Worm (Caenorhabditis elegans) whole organism, midembryonic: ENCODE results near the gene sru-4.

Experiments used
- cog-1 ChIP-seq: sonication (generic microtip); optimal IDR thresholded peaks from 2 replicates; lab custom pipeline; 2016; ENCODE audit warnings: missing genetic modification characterization, missing compliant biosample characterization
- flt-1 ChIP-seq: fragments of 200-800 bp; sonication (Bioruptor generic); IDR thresholded peaks from 2 replicates; pipeline ENCODE4 v1.3.6; 2022; ENCODE audit warnings: missing genetic modification characterization, missing compliant biosample characterization
- klf-2 ChIP-seq: fragments of 200-800 bp; sonication (Bioruptor generic); conservative IDR thresholded peaks from 2 replicates; pipeline ENCODE4 v1.3.6; 2022; ENCODE audit warnings: missing genetic modification reagents, missing genetic modification characterization, missing compliant biosample characterization
- ref-1 ChIP-seq: fragments of 200-800 bp; sonication (Bioruptor generic); conservative IDR thresholded peaks from 2 replicates; pipeline ENCODE4 v1.3.6; 2022; ENCODE audit warnings: missing genetic modification reagents, missing genetic modification characterization, missing compliant biosample characterization

- TF ChIP-seq ref-1 (GFP tag; lab: Robert Waterston, UW) (no peak), klf-2 (GFP tag; lab: Robert Waterston, UW) (no peak), flt-1 (GFP tag; lab: Robert Waterston, UW) (no peak), cog-1 (no peak)
Measured at ce11 chrIV:9535105-9535504, 36.9 kb downstream of the sru-4 start.
